Fruit fly (Drosophila melanogaster) Kc167 (cell line): ENCODE data around the gene smo.

Experiments used
- Myc ChIP-seq: fragments of >200 bp; optimal IDR thresholded peaks from 2 replicates; lab custom pipeline; 2017; ENCODE audit warnings: missing external identifiers
- Sin3A ChIP-seq: fragments of >200 bp; optimal IDR thresholded peaks from 2 replicates; lab custom pipeline; 2018; ENCODE audit warnings: missing external identifiers
- h ChIP-seq: fragments of >200 bp; optimal IDR thresholded peaks from 3 replicates; lab custom pipeline; 2018; ENCODE audit warnings: missing external identifiers
- insv ChIP-seq: fragments of >200 bp; optimal IDR thresholded peaks from 3 replicates; lab custom pipeline; 2018; ENCODE audit warnings: missing external identifiers
- psq ChIP-seq: fragments of >200 bp; optimal IDR thresholded peaks from 2 replicates; lab custom pipeline; 2017; ENCODE audit warnings: missing external identifiers
- ttk ChIP-seq: sonication (Bioruptor generic); optimal IDR thresholded peaks from 2 replicates; lab custom pipeline; 2017; ENCODE audit warnings: missing external identifiers

smo gene

dm6 chr2L:248592-248991, 28.8 kb upstream of the smo start:
- TF ChIP-seq h (lab: Kevin White, UChicago) (no peak), ttk (lab: Kevin White, UChicago) (no peak), Sin3A (lab: Kevin White, UChicago) (no peak), Myc (no peak), psq (peak; percentile 13), insv (no peak)

dm6 chr2L:249048-249825, 28.1 kb upstream of the smo start:
- no peak for TF ChIP-seq Sin3A (lab: Kevin White, UChicago)
- peak; percentile 25 for TF ChIP-seq psq

dm6 chr2L:250507-251215, 26.7 kb upstream of the smo start, which contains the start of gene kis:
TSS of gene kis (minus strand) at chr2L:250823.
- TF ChIP-seq h (lab: Kevin White, UChicago) (no peak), Sin3A (lab: Kevin White, UChicago) (no peak), psq (no peak), insv (no peak)

- TF ChIP-seq insv (no peak), Myc (no peak), Sin3A (lab: Kevin White, UChicago) (no peak), ttk (lab: Kevin White, UChicago) (no peak), h (lab: Kevin White, UChicago) (no peak), psq (no peak)
These were observed 25.2 kb upstream of the smo start, which contains the start of gene Rpp30 for dm6 chr2L:252174-252573. TSS of gene Rpp30 (minus strand) at chr2L:252373.

- TF ChIP-seq Sin3A (lab: Kevin White, UChicago) (no peak), Myc (no peak)
These were observed 9.8 kb upstream of the smo start, which contains the start of gene CG17075 for dm6 chr2L:267441-268089. TSS of gene CG17075 (minus strand) at chr2L:267505.

dm6 chr2L:268788-269187, 8.6 kb upstream of the smo start, which contains the start of gene CG3345:
TSS of gene CG3345 (plus strand) at chr2L:269088.
- no peak for TF ChIP-seq ttk (lab: Kevin White, UChicago)
- no peak for TF ChIP-seq insv
- no peak for TF ChIP-seq Myc

dm6 chr2L:271553-271952, 5.8 kb upstream of the smo start, which contains the start of gene Dus1:
TSS of gene Dus1 (minus strand) at chr2L:271744.
- TF ChIP-seq psq (no peak), ttk (lab: Kevin White, UChicago) (no peak), insv (no peak), h (lab: Kevin White, UChicago) (no peak), Myc (no peak), Sin3A (lab: Kevin White, UChicago) (no peak)

- TF ChIP-seq Myc, result no peak
- TF ChIP-seq insv, result no peak
- no peak for TF ChIP-seq psq
- no peak for TF ChIP-seq h (lab: Kevin White, UChicago)
- no peak for TF ChIP-seq ttk (lab: Kevin White, UChicago)
- no peak for TF ChIP-seq Sin3A (lab: Kevin White, UChicago)
These were observed 3.8 kb upstream of the smo start, which contains the start of the genes mbm and CG11555 for dm6 chr2L:273603-274002. TSS of gene mbm (minus strand) at chr2L:273715. TSS of gene CG11555 (plus strand) at chr2L:273836.

- no peak for TF ChIP-seq ttk (lab: Kevin White, UChicago)
- no peak for TF ChIP-seq Myc
- TF ChIP-seq Sin3A (lab: Kevin White, UChicago), result no peak
- no peak for TF ChIP-seq insv
- no peak for TF ChIP-seq h (lab: Kevin White, UChicago)
- TF ChIP-seq psq, result no peak
These were observed 752 bp downstream of the smo start, which contains the start of gene CG17078 for dm6 chr2L:278134-278533. TSS of gene CG17078 (minus strand) at chr2L:278234.

- TF ChIP-seq psq (no peak), Myc (no peak), h (lab: Kevin White, UChicago) (no peak), ttk (lab: Kevin White, UChicago) (no peak), insv (no peak), Sin3A (lab: Kevin White, UChicago) (no peak)
These were observed 5.7 kb downstream of the smo start, which contains the start of gene CG11601 for dm6 chr2L:283071-283482. TSS of gene CG11601 (minus strand) at chr2L:283269.

- no peak for TF ChIP-seq insv
- no peak for TF ChIP-seq psq
- TF ChIP-seq ttk (lab: Kevin White, UChicago), result no peak
- no peak for TF ChIP-seq Sin3A (lab: Kevin White, UChicago)
- no peak for TF ChIP-seq Myc
- TF ChIP-seq h (lab: Kevin White, UChicago), result no peak
These were observed 8.2 kb downstream of the smo start for dm6 chr2L:285596-286023.

dm6 chr2L:286421-286820, 9.0 kb downstream of the smo start:
- TF ChIP-seq ttk (lab: Kevin White, UChicago) (no peak), psq (no peak), Sin3A (lab: Kevin White, UChicago) (no peak), insv (no peak), h (lab: Kevin White, UChicago) (no peak)
